Fruit fly (Drosophila melanogaster): ENCODE data around the gene CG7275.

- TF ChIP-seq CG8478 (optimal IDR thresholded peaks at IDR 0.05): no peak
- no peak for TF ChIP-seq CTCF (optimal IDR thresholded peaks at IDR 0.05)
Observed at dm6 chr3L:15507148-15507896, 8.6 kb downstream of the CG7275 start.
